Worm (Caenorhabditis elegans): ENCODE results near the gene T05H10.8.

The T05H10.8 gene

DNA sequence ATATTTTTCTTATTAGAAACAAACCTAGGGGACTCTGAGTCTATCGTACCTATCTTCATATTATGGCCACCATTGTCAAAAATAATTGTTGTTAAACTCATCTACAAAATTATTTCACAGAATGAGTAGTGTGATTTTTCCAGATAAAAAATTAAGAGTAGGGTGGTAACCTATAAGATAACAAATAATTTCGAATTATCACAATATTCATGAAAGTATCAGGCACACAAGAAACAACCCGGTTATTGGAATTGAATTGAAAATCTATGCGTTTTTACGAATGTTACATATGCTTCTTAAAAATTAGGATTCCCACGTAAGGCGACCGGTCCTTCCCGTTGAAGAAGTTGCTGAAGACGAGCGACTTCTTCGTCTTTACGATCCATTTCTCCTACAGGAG lies 21.6 kb upstream of the T05H10.8 start, which contains the start of gene arp-6:
arp-6 (minus strand) TSS at position 101 of the 400 bp plus-strand sequence.
- TF ChIP-seq eor-1 (tag; optimal IDR thresholded peaks at IDR 0.05) (no peak), jun-1 (tag; optimal IDR thresholded peaks at IDR 0.05) (no peak), R02D3.7 (tag; optimal IDR thresholded peaks at IDR 0.05) (no peak), pqm-1 (tag; optimal IDR thresholded peaks at IDR 0.05) (no peak), zag-1 (tag; optimal IDR thresholded peaks at IDR 0.05) (no peak), mml-1 (tag; optimal IDR thresholded peaks at IDR 0.05) (no peak), skn-1 (tag; optimal IDR thresholded peaks at IDR 0.05) (no peak), elt-3 (tag; optimal IDR thresholded peaks at IDR 0.05) (no peak), nhr-237 (tag; optimal IDR thresholded peaks at IDR 0.05) (no peak), nhr-28 (tag; optimal IDR thresholded peaks at IDR 0.05) (no peak), unc-39 (tag; optimal IDR thresholded peaks at IDR 0.05) (no peak), hmg-11 (tag; optimal IDR thresholded peaks at IDR 0.05) (no peak), egl-5 (tag; optimal IDR thresholded peaks at IDR 0.05) (no peak), ama-1 (optimal IDR thresholded peaks at IDR 0.05) (no peak)

- TF ChIP-seq nhr-77 (tag; optimal IDR thresholded peaks at IDR 0.05): no peak
- no peak for TF ChIP-seq ZK546.5 (tag; optimal IDR thresholded peaks at IDR 0.05)
- no peak for TF ChIP-seq ztf-4 (tag; optimal IDR thresholded peaks at IDR 0.05)
- no peak for TF ChIP-seq zag-1 (tag; optimal IDR thresholded peaks at IDR 0.05)
- no peak for TF ChIP-seq aly-2 (tag; optimal IDR thresholded peaks at IDR 0.05)
- no peak for TF ChIP-seq eor-1 (tag; optimal IDR thresholded peaks at IDR 0.05)
- no peak for TF ChIP-seq nhr-237 (tag; optimal IDR thresholded peaks at IDR 0.05)
- no peak for TF ChIP-seq ceh-9 (tag; optimal IDR thresholded peaks at IDR 0.05)
- no peak for TF ChIP-seq jun-1 (tag; optimal IDR thresholded peaks at IDR 0.05)
- no peak for TF ChIP-seq mml-1 (tag; optimal IDR thresholded peaks at IDR 0.05)
- no peak for TF ChIP-seq lin-39 (tag; optimal IDR thresholded peaks at IDR 0.05)
- TF ChIP-seq pqm-1 (tag; optimal IDR thresholded peaks at IDR 0.05): no peak
- no peak for TF ChIP-seq egl-5 (tag; optimal IDR thresholded peaks at IDR 0.05)
- TF ChIP-seq pha-4 (tag; optimal IDR thresholded peaks at IDR 0.05): no peak
- no peak for TF ChIP-seq nhr-12 (tag; optimal IDR thresholded peaks at IDR 0.05)
- TF ChIP-seq tbx-2 (tag; optimal IDR thresholded peaks at IDR 0.05): no peak
- no peak for TF ChIP-seq ceh-16 (tag; optimal IDR thresholded peaks at IDR 0.05)
- TF ChIP-seq ceh-82 (tag; optimal IDR thresholded peaks at IDR 0.05): no peak
- TF ChIP-seq lin-15B (tag; optimal IDR thresholded peaks at IDR 0.05): no peak
- no peak for TF ChIP-seq fkh-2 (tag; optimal IDR thresholded peaks at IDR 0.05)
Measured at ce11 chrII:8037863-8038262, 21.0 kb upstream of the T05H10.8 start, which contains the start of gene C08B11.9. C08B11.9 (minus strand) TSS chrII:8038169.

- TF ChIP-seq ceh-16 (tag; optimal IDR thresholded peaks at IDR 0.05) (no peak), nhr-28 (tag; optimal IDR thresholded peaks at IDR 0.05) (no peak), tbx-2 (tag; optimal IDR thresholded peaks at IDR 0.05) (no peak), jun-1 (tag; optimal IDR thresholded peaks at IDR 0.05) (no peak), aly-2 (tag; optimal IDR thresholded peaks at IDR 0.05) (no peak), nhr-237 (tag; optimal IDR thresholded peaks at IDR 0.05) (no peak), ama-1 (optimal IDR thresholded peaks at IDR 0.05) (no peak), nhr-23 (tag; optimal IDR thresholded peaks at IDR 0.05) (peak; percentile 50), pha-4 (tag; optimal IDR thresholded peaks at IDR 0.05) (peak; percentile 78), elt-2 (tag; optimal IDR thresholded peaks at IDR 0.05) (peak; percentile 34), lin-15B (tag; optimal IDR thresholded peaks at IDR 0.05) (peak; percentile 89), elt-1 (tag; optimal IDR thresholded peaks at IDR 0.05) (no peak), nhr-25 (tag; optimal IDR thresholded peaks at IDR 0.05) (peak; percentile 43), ceh-9 (tag; optimal IDR thresholded peaks at IDR 0.05) (no peak), snpc-4 (tag; optimal IDR thresholded peaks at IDR 0.05) (peak; percentile 75), mdl-1 (tag; optimal IDR thresholded peaks at IDR 0.05) (no peak), nfya-1 (tag; optimal IDR thresholded peaks at IDR 0.05; ENCODE audit: insufficient read depth) (peak; percentile 72), unc-39 (tag; optimal IDR thresholded peaks at IDR 0.05) (no peak), nhr-43 (tag; optimal IDR thresholded peaks at IDR 0.05; ENCODE audit: poor library complexity, severe bottlenecking) (peak; percentile 75), pqm-1 (tag; optimal IDR thresholded peaks at IDR 0.05) (peak; percentile 15), elt-3 (tag; optimal IDR thresholded peaks at IDR 0.05) (no peak), lsy-12 (tag; optimal IDR thresholded peaks at IDR 0.05) (no peak)
Measured at ce11 chrII:8039416-8039815, 19.5 kb upstream of the T05H10.8 start, which contains the start of the genes ubh-4 and algn-6. ubh-4 (minus strand) TSS chrII:8039597. algn-6 (plus strand) TSS chrII:8039802.

ce11 chrII:8041642-8042041 lies 17.2 kb upstream of the T05H10.8 start:
- TF ChIP-seq ztf-11 (tag; optimal IDR thresholded peaks at IDR 0.05) (no peak), hmg-11 (tag; optimal IDR thresholded peaks at IDR 0.05) (no peak), nhr-237 (tag; optimal IDR thresholded peaks at IDR 0.05) (no peak), fkh-10 (GFP tag; optimal IDR thresholded peaks at IDR 0.05) (no peak), ceh-28 (tag; optimal IDR thresholded peaks at IDR 0.05) (no peak), elt-2 (tag; optimal IDR thresholded peaks at IDR 0.05) (no peak), aly-2 (tag; optimal IDR thresholded peaks at IDR 0.05) (no peak), pha-4 (tag; optimal IDR thresholded peaks at IDR 0.05) (peak; percentile 79), fkh-2 (tag; optimal IDR thresholded peaks at IDR 0.05) (no peak), nfya-1 (tag; optimal IDR thresholded peaks at IDR 0.05; ENCODE audit: insufficient read depth) (peak; percentile 53), nhr-12 (tag; optimal IDR thresholded peaks at IDR 0.05) (no peak), ztf-4 (tag; optimal IDR thresholded peaks at IDR 0.05) (no peak), snpc-4 (tag; optimal IDR thresholded peaks at IDR 0.05) (peak; percentile 29), nhr-77 (tag; optimal IDR thresholded peaks at IDR 0.05) (no peak), pqm-1 (tag; optimal IDR thresholded peaks at IDR 0.05) (no peak), egl-27 (tag; optimal IDR thresholded peaks at IDR 0.05) (no peak), nhr-28 (tag; optimal IDR thresholded peaks at IDR 0.05) (no peak), nhr-43 (tag; optimal IDR thresholded peaks at IDR 0.05; ENCODE audit: poor library complexity, severe bottlenecking) (no peak), ceh-82 (tag; optimal IDR thresholded peaks at IDR 0.05) (no peak), ZK546.5 (tag; optimal IDR thresholded peaks at IDR 0.05) (no peak), nhr-76 (tag; optimal IDR thresholded peaks at IDR 0.05) (no peak), mdl-1 (tag; optimal IDR thresholded peaks at IDR 0.05) (no peak), lin-15B (tag; optimal IDR thresholded peaks at IDR 0.05) (peak; percentile 84), nhr-67 (tag; optimal IDR thresholded peaks at IDR 0.05) (no peak), jun-1 (tag; optimal IDR thresholded peaks at IDR 0.05) (no peak), R02D3.7 (tag; optimal IDR thresholded peaks at IDR 0.05) (no peak), ama-1 (optimal IDR thresholded peaks at IDR 0.05) (no peak), lin-39 (tag; optimal IDR thresholded peaks at IDR 0.05) (no peak)
